Worm (Caenorhabditis elegans) whole organism, late embryonic: ENCODE measurements around the gene F35H10.6.

Experiments
- F13H6.1 ChIP-seq: sonication (generic microtip); optimal IDR thresholded peaks from 2 replicates; lab custom pipeline; 2016; ENCODE audit warnings: missing genetic modification characterization, missing compliant biosample characterization
- K02D7.2 ChIP-seq: sonication (generic microtip); optimal IDR thresholded peaks from 2 replicates; lab custom pipeline; 2017; ENCODE audit warnings: mild to moderate bottlenecking, missing genetic modification characterization, missing compliant biosample characterization
- T23F11.4 ChIP-seq: fragments of 200-800 bp; sonication (Bioruptor generic); optimal IDR thresholded peaks from 2 replicates; lab custom pipeline; 2018; ENCODE audit warnings: mild to moderate bottlenecking, missing genetic modification characterization, missing compliant biosample characterization
- ahr-1 ChIP-seq: sonication (generic microtip); optimal IDR thresholded peaks from 2 replicates; lab custom pipeline; 2016; ENCODE audit warnings: missing genetic modification characterization, missing compliant biosample characterization
- ceh-18 ChIP-seq: sonication (generic microtip); optimal IDR thresholded peaks from 2 replicates; lab custom pipeline; 2016; ENCODE audit warnings: missing genetic modification characterization, missing compliant biosample characterization
- ceh-2 ChIP-seq: sonication (generic microtip); optimal IDR thresholded peaks from 2 replicates; lab custom pipeline; 2016; ENCODE audit warnings: missing genotype, missing genetic modification characterization, missing compliant biosample characterization
- ceh-24 ChIP-seq: sonication (generic microtip); optimal IDR thresholded peaks from 2 replicates; lab custom pipeline; 2016; ENCODE audit warnings: mild to moderate bottlenecking, missing genetic modification characterization, missing compliant biosample characterization
- ceh-31 ChIP-seq: sonication (generic microtip); optimal IDR thresholded peaks from 2 replicates; lab custom pipeline; 2016; ENCODE audit warnings: missing genetic modification characterization, missing compliant biosample characterization
- ceh-34 ChIP-seq: sonication (generic microtip); optimal IDR thresholded peaks from 2 replicates; lab custom pipeline; 2016; ENCODE audit warnings: mild to moderate bottlenecking, missing genetic modification characterization, missing compliant biosample characterization
- ceh-45 ChIP-seq: fragments of 200-800 bp; sonication (Bioruptor generic); IDR thresholded peaks from 2 replicates; pipeline ENCODE4 v1.3.6; 2022; ENCODE audit warnings: missing genetic modification reagents, missing genetic modification characterization, missing compliant biosample characterization
- ceh-48 ChIP-seq: sonication (generic microtip); optimal IDR thresholded peaks from 2 replicates; lab custom pipeline; 2016; ENCODE audit warnings: missing genetic modification characterization, inconsistent platforms, missing compliant biosample characterization
- ceh-9 ChIP-seq: sonication (generic microtip); optimal IDR thresholded peaks from 2 replicates; lab custom pipeline; 2016; ENCODE audit warnings: mild to moderate bottlenecking, missing genetic modification characterization, inconsistent platforms, missing compliant biosample characterization
- dmd-4 ChIP-seq: sonication (generic microtip); optimal IDR thresholded peaks from 2 replicates; lab custom pipeline; 2016; ENCODE audit warnings: borderline replicate concordance, missing genetic modification characterization, missing compliant biosample characterization
- dve-1 ChIP-seq: sonication (generic microtip); optimal IDR thresholded peaks from 2 replicates; lab custom pipeline; 2017; ENCODE audit warnings: antibody characterized with exemption, mild to moderate bottlenecking, missing genetic modification characterization, missing compliant biosample characterization
- elt-2 ChIP-seq: sonication (generic microtip); optimal IDR thresholded peaks from 2 replicates; lab custom pipeline; 2016; ENCODE audit warnings: missing genetic modification reagents, missing genetic modification characterization, missing compliant biosample characterization
- elt-4 ChIP-seq: sonication (generic microtip); optimal IDR thresholded peaks from 2 replicates; lab custom pipeline; 2016; ENCODE audit warnings: missing genetic modification characterization, missing compliant biosample characterization
- eyg-1 ChIP-seq: sonication (generic microtip); optimal IDR thresholded peaks from 2 replicates; lab custom pipeline; 2016; ENCODE audit warnings: missing genotype, missing genetic modification characterization, missing compliant biosample characterization
- fax-1 ChIP-seq: sonication (generic microtip); optimal IDR thresholded peaks from 2 replicates; lab custom pipeline; 2016; ENCODE audit warnings: missing genotype, missing genetic modification characterization, missing compliant biosample characterization
- fkh-6 ChIP-seq: sonication (generic microtip); optimal IDR thresholded peaks from 2 replicates; lab custom pipeline; 2016; ENCODE audit warnings: missing genetic modification characterization, missing compliant biosample characterization
- gmeb-2 ChIP-seq: sonication (generic microtip); optimal IDR thresholded peaks from 2 replicates; lab custom pipeline; 2016; ENCODE audit warnings: missing genetic modification characterization, inconsistent platforms, missing compliant biosample characterization
- hlh-13 ChIP-seq: fragments of 200-800 bp; sonication (Bioruptor generic); optimal IDR thresholded peaks from 2 replicates; lab custom pipeline; 2018; ENCODE audit warnings: mild to moderate bottlenecking, missing genetic modification characterization, missing compliant biosample characterization
- hlh-30 ChIP-seq: sonication (generic microtip); optimal IDR thresholded peaks from 2 replicates; lab custom pipeline; 2017; ENCODE audit warnings: antibody characterized with exemption, missing genetic modification characterization, missing compliant biosample characterization; ENCODE audit not compliant: insufficient read depth
- hlh-6 ChIP-seq: sonication (generic microtip); optimal IDR thresholded peaks from 2 replicates; lab custom pipeline; 2016; ENCODE audit warnings: missing genotype, missing genetic modification characterization, missing compliant biosample characterization
- lim-6 ChIP-seq: sonication (generic microtip); optimal IDR thresholded peaks from 2 replicates; lab custom pipeline; 2016; ENCODE audit warnings: missing genetic modification characterization, missing compliant biosample characterization
- madf-2 ChIP-seq: sonication (generic microtip); optimal IDR thresholded peaks from 2 replicates; lab custom pipeline; 2017; ENCODE audit warnings: missing genetic modification characterization, missing compliant biosample characterization
- nfya-1 ChIP-seq: sonication (generic microtip); optimal IDR thresholded peaks from 2 replicates; lab custom pipeline; 2017; ENCODE audit warnings: missing genetic modification characterization, mild to moderate bottlenecking, missing compliant biosample characterization, antibody characterized with exemption, moderate library complexity
- nhr-11 ChIP-seq: fragments of 150-350 bp; optimal IDR thresholded peaks from 2 replicates; lab custom pipeline; 2014; ENCODE audit warnings: missing biosample characterization, missing genetic modification characterization
- nhr-232 ChIP-seq: sonication (generic microtip); optimal IDR thresholded peaks from 2 replicates; lab custom pipeline; 2016; ENCODE audit warnings: missing genetic modification characterization, missing compliant biosample characterization
- npax-4 ChIP-seq: sonication (generic microtip); optimal IDR thresholded peaks from 2 replicates; lab custom pipeline; 2016; ENCODE audit warnings: missing genetic modification characterization, missing compliant biosample characterization
- odd-2 ChIP-seq: sonication (generic microtip); optimal IDR thresholded peaks from 2 replicates; lab custom pipeline; 2017; ENCODE audit warnings: antibody characterized with exemption, mild to moderate bottlenecking, missing genetic modification characterization, missing compliant biosample characterization
- pat-9 ChIP-seq: fragments of 200-800 bp; sonication (Bioruptor generic); optimal IDR thresholded peaks from 2 replicates; lab custom pipeline; 2018; ENCODE audit warnings: mild to moderate bottlenecking, missing genetic modification characterization, moderate library complexity, missing compliant biosample characterization
- pha-4 ChIP-seq: fragments of 150-350 bp; optimal IDR thresholded peaks from 2 replicates; lab custom pipeline; 2018; ENCODE audit warnings: missing biosample characterization, missing genetic modification reagents, missing genetic modification characterization
- pqm-1 ChIP-seq: sonication (generic microtip); optimal IDR thresholded peaks from 2 replicates; lab custom pipeline; 2016; ENCODE audit warnings: missing genetic modification characterization, missing compliant biosample characterization
- pros-1 ChIP-seq: fragments of 150-350 bp; optimal IDR thresholded peaks from 2 replicates; lab custom pipeline; 2014; ENCODE audit warnings: missing biosample characterization, missing genetic modification reagents, missing genetic modification characterization
- sox-2 ChIP-seq: fragments of 200-800 bp; sonication (Bioruptor generic); IDR thresholded peaks from 2 replicates; pipeline ENCODE4 v1.3.6; 2022; ENCODE audit warnings: missing genetic modification reagents, missing genetic modification characterization, missing compliant biosample characterization
- sox-4 ChIP-seq: sonication (generic microtip); optimal IDR thresholded peaks from 2 replicates; lab custom pipeline; 2017; ENCODE audit warnings: mild to moderate bottlenecking, missing genetic modification characterization, inconsistent platforms, missing compliant biosample characterization
- syd-9 ChIP-seq: sonication (generic microtip); optimal IDR thresholded peaks from 2 replicates; lab custom pipeline; 2016; ENCODE audit warnings: mild to moderate bottlenecking, missing genetic modification characterization, moderate library complexity, missing compliant biosample characterization
- tbx-7 ChIP-seq: sonication (generic microtip); optimal IDR thresholded peaks from 2 replicates; lab custom pipeline; 2016; ENCODE audit warnings: missing genotype, missing genetic modification characterization, missing compliant biosample characterization
- ttx-3 ChIP-seq: sonication (generic microtip); optimal IDR thresholded peaks from 2 replicates; lab custom pipeline; 2016; ENCODE audit warnings: missing genetic modification reagents, missing genetic modification characterization, missing compliant biosample characterization
- unc-3 ChIP-seq, 2 experiments: fragments of 200-800 bp in 1 of 2; sonication (Bioruptor generic) in 1 of 2; sonication (generic microtip) in 1 of 2; conservative IDR thresholded peaks in 1 of 2; optimal IDR thresholded peaks in 1 of 2; 2 replicates each; pipeline versions ENCODE4 v1.3.6 to Lab custom; 2016 to 2022; ENCODE audit warnings: missing compliant biosample characterization in 2 of 2, missing genetic modification characterization in 2 of 2, missing genetic modification reagents in 1 of 2
- unc-55 ChIP-seq: sonication (generic microtip); optimal IDR thresholded peaks from 2 replicates; lab custom pipeline; 2017; ENCODE audit warnings: missing biosample characterization, missing genetic modification reagents, missing genetic modification characterization

F35H10.6 gene

DNA sequence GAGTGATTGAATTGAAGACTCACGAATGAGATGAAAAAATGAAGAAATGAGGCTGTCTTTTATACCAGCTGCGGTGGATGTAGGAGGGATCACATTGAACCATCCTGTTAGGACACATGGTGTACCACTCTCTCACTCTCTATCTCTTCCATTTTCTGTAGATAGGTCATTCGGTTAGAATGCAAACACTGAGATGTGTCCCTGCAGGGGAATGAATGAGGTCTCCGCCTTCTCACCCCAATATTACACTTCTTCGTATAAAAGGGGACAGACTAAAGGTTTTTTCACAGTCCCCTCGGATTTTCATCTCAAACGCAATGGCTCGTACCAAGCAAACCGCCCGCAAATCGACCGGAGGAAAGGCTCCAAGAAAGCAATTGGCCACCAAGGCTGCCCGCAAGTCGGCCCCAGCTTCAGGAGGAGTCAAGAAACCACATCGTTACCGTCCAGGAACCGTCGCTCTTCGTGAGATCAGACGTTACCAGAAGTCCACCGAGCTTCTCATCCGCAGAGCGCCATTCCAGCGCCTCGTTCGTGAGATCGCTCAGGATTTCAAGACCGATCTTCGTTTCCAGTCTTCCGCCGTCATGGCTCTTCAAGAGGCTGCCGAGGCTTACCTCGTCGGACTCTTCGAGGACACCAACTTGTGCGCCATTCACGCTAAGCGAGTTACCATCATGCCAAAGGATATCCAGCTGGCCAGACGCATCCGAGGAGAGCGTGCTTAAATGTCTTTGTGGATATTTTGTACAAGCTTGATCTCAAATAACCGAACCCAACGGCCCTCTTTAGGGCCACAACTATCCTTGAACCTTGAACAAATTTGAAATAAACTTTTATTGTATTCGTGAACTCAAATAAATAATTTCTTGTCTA lies 34.5 kb downstream of the F35H10.6 start, which contains the start of gene his-32 (continued):
- TF ChIP-seq odd-2 (tag; lab: Kevin White, UChicago) (no peak), pros-1 (tag; lab: Kevin White, UChicago) (peak; percentile 5), unc-3 (GFP tag; conservative IDR thresholded peaks at IDR 0.05; lab: Robert Waterston, UW) (no peak), unc-3 (tag; optimal IDR thresholded peaks at IDR 0.05; lab: Kevin White, UChicago) (no peak), pha-4 (tag; lab: Kevin White, UChicago) (no peak), unc-55 (GFP tag; lab: Kevin White, UChicago) (peak; percentile 19), ceh-9 (tag; lab: Kevin White, UChicago) (no peak), eyg-1 (no peak), ttx-3 (tag; lab: Kevin White, UChicago) (no peak), ceh-48 (tag; lab: Kevin White, UChicago) (no peak), F13H6.1 (tag; lab: Kevin White, UChicago) (no peak), syd-9 (tag; lab: Kevin White, UChicago) (no peak), fax-1 (tag; lab: Kevin White, UChicago) (no peak), sox-2 (GFP tag; lab: Robert Waterston, UW) (peak; percentile 83), hlh-13 (GFP tag; lab: Kevin White, UChicago) (no peak), ceh-2 (tag; lab: Kevin White, UChicago) (peak; percentile 52), dmd-4 (tag; lab: Kevin White, UChicago) (no peak), npax-4 (no peak), sox-4 (tag; lab: Kevin White, UChicago) (no peak), T23F11.4 (GFP tag; lab: Kevin White, UChicago) (no peak), ceh-24 (no peak), fkh-6 (peak; percentile 26), ahr-1 (no peak), nhr-11 (tag; lab: Kevin White, UChicago) (no peak), elt-2 (tag; lab: Kevin White, UChicago) (peak; percentile 43), ceh-18 (no peak), nhr-232 (tag; lab: Kevin White, UChicago) (no peak), pqm-1 (tag; lab: Kevin White, UChicago) (no peak), hlh-6 (tag; lab: Kevin White, UChicago) (no peak), tbx-7 (tag; lab: Kevin White, UChicago) (peak; percentile 79), ceh-31 (tag; lab: Kevin White, UChicago) (peak; percentile 86), ceh-45 (GFP tag; lab: Robert Waterston, UW) (no peak), gmeb-2 (tag; lab: Kevin White, UChicago) (peak; percentile 3), nfya-1 (tag; lab: Kevin White, UChicago) (peak; percentile 75), madf-2 (no peak), dve-1 (tag; lab: Kevin White, UChicago) (peak; percentile 34), hlh-30 (tag; lab: Kevin White, UChicago) (peak; percentile 83), pat-9 (tag; lab: Kevin White, UChicago) (peak; percentile 41), K02D7.2 (tag; lab: Kevin White, UChicago) (no peak), elt-4 (tag; lab: Kevin White, UChicago) (no peak), ceh-34 (peak; percentile 85), lim-6 (tag; lab: Kevin White, UChicago) (no peak)
